Worm (Caenorhabditis elegans) whole organism, L4/young adult: Measurements from ENCODE around the gene Y50D4B.6.

Source experiments
- W03F9.2 ChIP-seq: fragments of 150-350 bp; optimal IDR thresholded peaks from 2 replicates; lab custom pipeline; 2014; ENCODE audit warnings: missing biosample characterization, missing genetic modification characterization
- dao-5 ChIP-seq: sonication (generic microtip); optimal IDR thresholded peaks from 2 replicates; lab custom pipeline; 2016; ENCODE audit warnings: missing genotype, missing genetic modification characterization, moderate library complexity, missing compliant biosample characterization
- him-1 ChIP-seq: sonication (generic microtip); optimal IDR thresholded peaks from 2 replicates; lab custom pipeline; 2016; ENCODE audit warnings: missing genotype, missing genetic modification reagents, missing genetic modification characterization, missing compliant biosample characterization

- TF ChIP-seq him-1 (tag; lab: Kevin White, UChicago) (no peak), dao-5 (no peak), W03F9.2 (tag; lab: Kevin White, UChicago) (no peak)
These were observed 46.0 kb upstream of the Y50D4B.6 start for ce11 chrV:1038074-1038473.
